Worm (Caenorhabditis elegans) whole organism, mixed stage, embryonic: Measurements from ENCODE around the gene ucr-2.1.

Experiments
- blmp-1 ChIP-seq: fragments of 150-350 bp; optimal IDR thresholded peaks from 2 replicates; lab custom pipeline; 2014; ENCODE audit warnings: missing biosample characterization, missing genetic modification characterization
- mab-5 ChIP-seq: fragments of 150-350 bp; optimal IDR thresholded peaks from 2 replicates; lab custom pipeline; 2014; ENCODE audit warnings: missing biosample characterization, missing genetic modification characterization
- nhr-28 ChIP-seq: fragments of 150-350 bp; optimal IDR thresholded peaks from 2 replicates; lab custom pipeline; 2014; ENCODE audit warnings: missing biosample characterization, missing genetic modification characterization
- nhr-76 ChIP-seq: sonication (generic microtip); optimal IDR thresholded peaks from 2 replicates; lab custom pipeline; 2017; ENCODE audit warnings: missing biosample characterization, missing genetic modification characterization
- tbx-8 ChIP-seq: fragments of 200-800 bp; sonication (Bioruptor generic); optimal IDR thresholded peaks from 2 replicates; lab custom pipeline; 2018; ENCODE audit warnings: mild to moderate bottlenecking, missing genetic modification characterization, moderate library complexity, missing compliant biosample characterization
- unc-62 ChIP-seq: fragments of 150-350 bp; optimal IDR thresholded peaks from 2 replicates; lab custom pipeline; 2014; ENCODE audit warnings: missing biosample characterization, missing genetic modification reagents, missing genetic modification characterization

- TF ChIP-seq blmp-1 (tag; lab: Kevin White, UChicago) (no peak), mab-5 (tag; lab: Kevin White, UChicago) (no peak), nhr-76 (tag; lab: Kevin White, UChicago) (no peak), unc-62 (GFP tag; lab: Kevin White, UChicago) (no peak), tbx-8 (GFP tag; lab: Kevin White, UChicago) (no peak), nhr-28 (tag; lab: Kevin White, UChicago) (no peak)
Observed at ce11 chrX:12022496-12022895, 4.3 kb downstream of the ucr-2.1 start.
